Fruit fly (Drosophila melanogaster) whole organism, prepupa: ENCODE measurements around the gene Ubx.

Experiments used
- CG10631 ChIP-seq: fragments of 200-800 bp; sonication (Bioruptor generic); optimal IDR thresholded peaks from 2 replicates; lab custom pipeline; 2016; ENCODE audit warnings: missing biosample characterization, missing genetic modification characterization
- CG10669 ChIP-seq: fragments of 200-800 bp; sonication (Bioruptor generic); optimal IDR thresholded peaks from 3 replicates; lab custom pipeline; 2018; ENCODE audit warnings: missing biosample characterization, mild to moderate bottlenecking, missing genetic modification characterization, moderate library complexity
- CG3919 ChIP-seq: fragments of 200-800 bp; sonication (Bioruptor generic); optimal IDR thresholded peaks from 3 replicates; lab custom pipeline; 2016; ENCODE audit warnings: missing biosample characterization, missing genetic modification characterization
- CG6854 ChIP-seq: fragments of 200-800 bp; sonication (Bioruptor generic); optimal IDR thresholded peaks from 2 replicates; lab custom pipeline; 2017; ENCODE audit warnings: missing biosample characterization, mild to moderate bottlenecking, missing genetic modification characterization
- CG8319 ChIP-seq: fragments of 200-800 bp; sonication (Bioruptor generic); optimal IDR thresholded peaks from 3 replicates; lab custom pipeline; 2016; ENCODE audit warnings: missing biosample characterization, missing genetic modification characterization
- CG9139 ChIP-seq: fragments of 200-800 bp; sonication (Bioruptor generic); optimal IDR thresholded peaks from 3 replicates; lab custom pipeline; 2017; ENCODE audit warnings: missing biosample characterization, mild to moderate bottlenecking, missing genetic modification characterization
- Hr4 ChIP-seq: fragments of 200-800 bp; sonication (Bioruptor generic); optimal IDR thresholded peaks from 3 replicates; lab custom pipeline; 2016; ENCODE audit warnings: missing biosample characterization, missing genetic modification characterization
- OdsH ChIP-seq: fragments of 200-800 bp; sonication (Bioruptor generic); optimal IDR thresholded peaks from 3 replicates; lab custom pipeline; 2016; ENCODE audit warnings: missing biosample characterization, missing genetic modification characterization
- acj6 ChIP-seq: fragments of 200-800 bp; sonication (Bioruptor generic); optimal IDR thresholded peaks from 3 replicates; lab custom pipeline; 2016; ENCODE audit warnings: missing biosample characterization, missing genetic modification characterization

dm6 chr3R:16643591-16643990, 90.6 kb downstream of the Ubx start, which contains the start of gene Arl6IP1:
- TF ChIP-seq CG10669 (GFP tag; lab: Kevin White, UChicago) (no peak), CG8319 (GFP tag; lab: Kevin White, UChicago) (no peak), acj6 (GFP tag; lab: Kevin White, UChicago) (no peak), OdsH (no peak), CG6854 (GFP tag; lab: Kevin White, UChicago) (no peak), CG3919 (GFP tag; lab: Kevin White, UChicago) (no peak), Hr4 (GFP tag; lab: Kevin White, UChicago) (no peak), CG9139 (no peak), CG10631 (GFP tag; lab: Kevin White, UChicago) (no peak)
